Worm (Caenorhabditis elegans): ENCODE measurements around the gene T05G5.1.

T05G5.1 gene

DNA sequence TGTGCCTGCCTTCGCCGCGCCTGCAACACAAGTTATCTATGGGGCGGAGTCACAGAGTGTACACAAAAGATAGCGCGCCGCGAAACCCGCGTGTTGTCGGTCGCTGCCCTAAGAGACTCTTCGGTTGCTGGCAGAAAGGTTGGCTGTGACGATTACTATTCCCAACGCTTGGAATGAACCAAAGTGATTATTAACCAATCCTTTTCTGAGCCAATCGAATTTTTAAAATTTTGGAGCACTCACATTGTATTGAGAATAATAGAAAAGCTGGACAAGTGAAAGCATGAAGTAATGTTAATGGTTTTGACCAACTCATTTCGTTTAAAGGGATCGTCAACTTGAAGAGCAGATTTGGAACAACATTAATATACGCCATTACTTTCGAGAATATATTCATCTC lies 25.9 kb downstream of the T05G5.1 start (continued):
- TF ChIP-seq unc-98 (GFP tag; IDR thresholded peaks at IDR 0.05): no peak; the same call in 1 of the 2 replicates
- TF ChIP-seq snpc-4 (tag; optimal IDR thresholded peaks at IDR 0.05): peak; percentile 99
- peak in 1 of 2 experiments; percentile 69 for TF ChIP-seq lin-35 (GFP tag; optimal IDR thresholded peaks at IDR 0.05)
- TF ChIP-seq pax-3 (tag; optimal IDR thresholded peaks at IDR 0.05): peak; percentile 50
- TF ChIP-seq ztf-11 (tag; optimal IDR thresholded peaks at IDR 0.05): peak in 1 of 2 experiments; percentile 37
- peak; percentile 18 for TF ChIP-seq F16B12.6 (tag; optimal IDR thresholded peaks at IDR 0.05)
- TF ChIP-seq mep-1 (tag; optimal IDR thresholded peaks at IDR 0.05): peak; percentile 14
- peak; percentile 20 for TF ChIP-seq ceh-90 (tag; optimal IDR thresholded peaks at IDR 0.05)
- TF ChIP-seq sptf-1 (tag; optimal IDR thresholded peaks at IDR 0.05): no peak
- TF ChIP-seq lin-14 (GFP tag; optimal IDR thresholded peaks at IDR 0.05): peak; percentile 64
- TF ChIP-seq grh-1 (GFP tag; IDR thresholded peaks at IDR 0.05): peak; percentile 62
- peak; percentile 8 for TF ChIP-seq ceh-8 (GFP tag; optimal IDR thresholded peaks at IDR 0.05)
- TF ChIP-seq lin-39 (tag; optimal IDR thresholded peaks at IDR 0.05): peak; percentile 56
- TF ChIP-seq efl-1 (optimal IDR thresholded peaks at IDR 0.05): peak; percentile 35 to 59
- peak; percentile 37 to 97 for TF ChIP-seq efl-1 (GFP tag; optimal IDR thresholded peaks at IDR 0.05 in 1 of 2)
- peak; percentile 7 to 46 (median 25) for TF ChIP-seq dpl-1 (GFP tag; optimal IDR thresholded peaks at IDR 0.05)
- TF ChIP-seq snu-23 (GFP tag; optimal IDR thresholded peaks at IDR 0.05): peak; percentile 81
- no peak for TF ChIP-seq blmp-1 (tag; optimal IDR thresholded peaks at IDR 0.05)
- TF ChIP-seq Y116A8C.19 (tag; optimal IDR thresholded peaks at IDR 0.05; ENCODE audit: borderline replicate concordance): no peak
- peak; percentile 88 for TF ChIP-seq nhr-19 (GFP tag; conservative IDR thresholded peaks at IDR 0.05)
- peak; percentile 31 for TF ChIP-seq lir-3 (tag; optimal IDR thresholded peaks at IDR 0.05; ENCODE audit: poor library complexity)
- TF ChIP-seq nhr-77 (tag; optimal IDR thresholded peaks at IDR 0.05): peak; percentile 40
- peak; percentile 91 for TF ChIP-seq ama-1 (optimal IDR thresholded peaks at IDR 0.05)
- no peak for TF ChIP-seq C34B4.2 (tag; optimal IDR thresholded peaks at IDR 0.05)
- TF ChIP-seq hlh-17 (GFP tag; optimal IDR thresholded peaks at IDR 0.05; ENCODE audit: borderline replicate concordance): no peak
- TF ChIP-seq nhr-71 (tag; optimal IDR thresholded peaks at IDR 0.05): peak; percentile 89
- no peak for TF ChIP-seq hlh-4 (tag; optimal IDR thresholded peaks at IDR 0.05)
- TF ChIP-seq nhr-84 (tag; optimal IDR thresholded peaks at IDR 0.05): no peak
- TF ChIP-seq rnt-1 (tag; optimal IDR thresholded peaks at IDR 0.05): peak; percentile 90
- TF ChIP-seq C16A3.4 (tag; optimal IDR thresholded peaks at IDR 0.05): no peak
- peak in 4 of 6 experiments; percentile 3 to 14 (median 8) for TF ChIP-seq elt-3 (tag; optimal IDR thresholded peaks at IDR 0.05)
- TF ChIP-seq skn-1 (tag; optimal IDR thresholded peaks at IDR 0.05): no peak
- no peak for TF ChIP-seq nhr-12 (tag; optimal IDR thresholded peaks at IDR 0.05)
- TF ChIP-seq aly-2 (tag; optimal IDR thresholded peaks at IDR 0.05): peak; percentile 77
- TF ChIP-seq ztf-4 (tag; optimal IDR thresholded peaks at IDR 0.05): peak; percentile 24
- TF ChIP-seq lsy-2 (tag; optimal IDR thresholded peaks at IDR 0.05): peak; percentile 32 to 69
- peak; percentile 58 for TF ChIP-seq xbp-1 (tag; optimal IDR thresholded peaks at IDR 0.05)

DNA sequence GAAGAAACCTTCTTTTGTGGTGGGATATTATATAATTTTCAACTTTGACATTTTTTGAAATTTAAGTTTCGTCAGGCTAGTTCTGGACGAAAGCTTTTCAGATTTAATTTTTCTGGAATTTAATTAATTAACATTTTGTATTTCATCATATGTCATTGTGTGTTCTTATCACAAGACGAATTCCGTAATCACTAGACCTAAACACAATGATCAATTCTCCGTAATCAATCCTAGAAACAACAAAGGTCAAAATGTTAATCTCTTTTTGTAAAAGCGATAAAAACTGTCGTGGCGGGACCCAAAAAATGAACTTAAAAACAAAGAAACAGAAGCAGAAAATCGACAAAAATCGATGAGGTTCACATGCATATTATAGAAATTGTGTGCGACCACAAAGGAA lies 28.4 kb downstream of the T05G5.1 start:
- TF ChIP-seq nhr-11 (tag; optimal IDR thresholded peaks at IDR 0.05) (no peak), nhr-71 (tag; optimal IDR thresholded peaks at IDR 0.05) (peak; percentile 29), elt-2 (tag; optimal IDR thresholded peaks at IDR 0.05) (peak; percentile 50)

DNA sequence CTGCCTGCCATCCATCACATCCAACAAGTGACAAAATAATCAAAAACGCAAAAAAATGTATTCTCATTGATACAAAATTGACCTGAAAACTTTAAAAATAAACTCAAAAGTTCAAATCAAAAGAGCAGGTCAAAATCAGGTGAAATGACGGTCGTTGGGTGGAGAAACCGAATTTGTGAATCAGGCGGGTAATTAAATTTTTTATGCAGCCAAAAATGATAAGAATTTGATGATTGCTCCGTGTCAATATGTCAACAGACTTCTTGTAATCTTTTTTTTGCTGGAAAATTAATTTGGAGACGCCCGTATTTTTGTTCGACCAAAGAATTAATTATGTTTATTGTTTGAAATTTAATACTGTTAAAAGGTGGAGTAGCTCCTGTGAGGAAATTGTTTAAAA lies 29.3 kb downstream of the T05G5.1 start, which contains the start of gene ncx-6:
Gene ncx-6 (minus strand): TSS at position 88 of the 400 bp plus-strand sequence.
- TF ChIP-seq egl-27 (tag; optimal IDR thresholded peaks at IDR 0.05) (no peak), elt-2 (tag; optimal IDR thresholded peaks at IDR 0.05) (peak; percentile 34), zip-4 (GFP tag; optimal IDR thresholded peaks at IDR 0.05) (no peak)
